Fruit fly (Drosophila melanogaster) whole organism, embryonic: Measurements from ENCODE around the gene Adck5.

ENCODE experiments used
- Ada2b ChIP-seq: fragments of 200-800 bp; sonication (Bioruptor generic); IDR thresholded peaks from 2 replicates; pipeline ENCODE4 v1.3.6; 2022; ENCODE audit warnings: missing biosample characterization, missing genetic modification characterization
- CG10366 ChIP-seq: fragments of 200-800 bp; sonication (Bioruptor generic); IDR thresholded peaks from 2 replicates; pipeline ENCODE4 v1.3.6; 2022; ENCODE audit warnings: missing biosample characterization, missing genetic modification characterization
- CG11695 ChIP-seq: fragments of 200-800 bp; sonication (Bioruptor generic); IDR thresholded peaks from 3 replicates; pipeline ENCODE4 v1.3.6; 2022; ENCODE audit warnings: missing biosample characterization, missing genetic modification characterization
- CG13624 ChIP-seq: fragments of 200-800 bp; sonication (Bioruptor generic); optimal IDR thresholded peaks from 2 replicates; lab custom pipeline; 2016; ENCODE audit warnings: missing biosample characterization, missing genetic modification characterization
- CG13894 ChIP-seq: fragments of 200-800 bp; sonication (Bioruptor generic); optimal IDR thresholded peaks from 3 replicates; lab custom pipeline; 2018; ENCODE audit warnings: missing biosample characterization, mild to moderate bottlenecking, missing genetic modification characterization, moderate library complexity
- CG15514 ChIP-seq: fragments of 200-800 bp; sonication (Bioruptor generic); optimal IDR thresholded peaks from 3 replicates; lab custom pipeline; 2017; ENCODE audit warnings: missing biosample characterization, missing genetic modification characterization, mild to moderate bottlenecking, moderate library complexity, missing genetic modification reagents
- CG1647 ChIP-seq: fragments of 200-800 bp; sonication (Bioruptor generic); optimal IDR thresholded peaks from 3 replicates; lab custom pipeline; 2016; ENCODE audit warnings: missing biosample characterization, missing genetic modification characterization
- CG17328 ChIP-seq: fragments of 200-800 bp; sonication (Bioruptor generic); IDR thresholded peaks from 2 replicates; pipeline ENCODE4 v1.3.6; 2022; ENCODE audit warnings: missing biosample characterization, missing genetic modification characterization
- CG17612 ChIP-seq: fragments of 200-800 bp; sonication (Bioruptor generic); IDR thresholded peaks from 2 replicates; pipeline ENCODE4 v1.3.6; 2022; ENCODE audit warnings: missing biosample characterization, missing genetic modification characterization
- CG2202 ChIP-seq: fragments of 200-800 bp; sonication (Bioruptor generic); optimal IDR thresholded peaks from 2 replicates; lab custom pipeline; 2018; ENCODE audit warnings: missing biosample characterization, mild to moderate bottlenecking, missing genetic modification characterization
- CG30431 ChIP-seq: fragments of 200-800 bp; sonication (Bioruptor generic); optimal IDR thresholded peaks from 2 replicates; lab custom pipeline; 2017; ENCODE audit warnings: missing biosample characterization, missing genetic modification characterization
- CG32772 ChIP-seq: fragments of 200-800 bp; sonication (Bioruptor generic); IDR thresholded peaks from 2 replicates; pipeline ENCODE4 v1.3.6; 2022; ENCODE audit warnings: missing biosample characterization, missing genetic modification characterization
- CG3838 ChIP-seq: fragments of 200-800 bp; sonication (Bioruptor generic); optimal IDR thresholded peaks from 3 replicates; lab custom pipeline; 2016; ENCODE audit warnings: missing biosample characterization, missing genetic modification characterization
- CG5245 ChIP-seq: fragments of 200-800 bp; sonication (Bioruptor generic); optimal IDR thresholded peaks from 3 replicates; lab custom pipeline; 2016; ENCODE audit warnings: missing biosample characterization, missing genetic modification characterization
- CG6683 ChIP-seq: fragments of 200-800 bp; sonication (Bioruptor generic); optimal IDR thresholded peaks from 2 replicates; lab custom pipeline; 2017; ENCODE audit warnings: missing biosample characterization, mild to moderate bottlenecking, missing genetic modification characterization, missing genetic modification reagents
- CG8089 ChIP-seq: fragments of 200-800 bp; sonication (Bioruptor generic); optimal IDR thresholded peaks from 3 replicates; lab custom pipeline; 2016; ENCODE audit warnings: missing biosample characterization, missing genetic modification characterization
- CG8359 ChIP-seq: fragments of 200-800 bp; sonication (Bioruptor generic); optimal IDR thresholded peaks from 2 replicates; lab custom pipeline; 2017; ENCODE audit warnings: missing biosample characterization, mild to moderate bottlenecking, missing genetic modification characterization, borderline replicate concordance
- CG9876 ChIP-seq: fragments of 200-800 bp; sonication (Bioruptor generic); optimal IDR thresholded peaks from 2 replicates; lab custom pipeline; 2016; ENCODE audit warnings: missing biosample characterization, missing genetic modification characterization
- Dip3 ChIP-seq: fragments of 200-800 bp; sonication (Bioruptor generic); optimal IDR thresholded peaks from 3 replicates; lab custom pipeline; 2016; ENCODE audit warnings: missing biosample characterization, missing genetic modification characterization
- Dll ChIP-seq: fragments of 200-800 bp; sonication (Bioruptor generic); IDR thresholded peaks from 4 replicates; pipeline ENCODE4 v1.3.6; 2022; ENCODE audit warnings: missing biosample characterization, missing genetic modification characterization; ENCODE audit not compliant: partially characterized antibody
- E2f1 ChIP-seq: fragments of 200-800 bp; sonication (Bioruptor generic); IDR thresholded peaks from 2 replicates; pipeline ENCODE4 v1.3.6; 2022; ENCODE audit warnings: missing biosample characterization, missing genetic modification characterization
- HLHmδ ChIP-seq: fragments of 200-800 bp; sonication (Bioruptor generic); optimal IDR thresholded peaks from 2 replicates; lab custom pipeline; 2018; ENCODE audit warnings: missing biosample characterization, mild to moderate bottlenecking, missing genetic modification characterization, moderate library complexity
- Hr78 ChIP-seq, 2 experiments: fragments of 200-800 bp in 1 of 2; fragments of >200 bp in 1 of 2; sonication (Bioruptor generic) in 1 of 2; optimal IDR thresholded peaks; 2 replicates each; lab custom pipeline; 2017 to 2019; ENCODE audit warnings: missing biosample characterization in 2 of 2, missing genetic modification characterization in 2 of 2, mild to moderate bottlenecking in 1 of 2, moderate library complexity in 1 of 2
- Jarid2 ChIP-seq: fragments of 200-800 bp; sonication (Bioruptor generic); optimal IDR thresholded peaks from 3 replicates; lab custom pipeline; 2017; ENCODE audit warnings: mild to moderate bottlenecking, missing biosample characterization, missing genetic modification reagents, missing genetic modification characterization
- NC2α ChIP-seq: fragments of 200-800 bp; sonication (Bioruptor generic); optimal IDR thresholded peaks from 2 replicates; lab custom pipeline; 2016; ENCODE audit warnings: missing biosample characterization, missing genetic modification characterization
- Tbp ChIP-seq: fragments of >200 bp; optimal IDR thresholded peaks from 2 replicates; lab custom pipeline; 2018; ENCODE audit warnings: missing biosample characterization, missing genetic modification characterization
- br ChIP-seq: fragments of >200 bp; optimal IDR thresholded peaks from 2 replicates; lab custom pipeline; 2017
- dimm ChIP-seq: fragments of 200-800 bp; sonication (Bioruptor generic); IDR thresholded peaks from 2 replicates; pipeline ENCODE4 v1.3.6; 2022; ENCODE audit warnings: missing biosample characterization, missing genetic modification characterization
- eve ChIP-seq, 2 experiments: fragments of >200 bp; optimal IDR thresholded peaks; 2 replicates each; lab custom pipeline; 2017; ENCODE audit warnings: missing biosample characterization in 2 of 2, missing genetic modification characterization in 2 of 2
- exex ChIP-seq: fragments of 200-800 bp; sonication (Bioruptor generic); optimal IDR thresholded peaks from 4 replicates; lab custom pipeline; 2018; ENCODE audit warnings: missing biosample characterization, mild to moderate bottlenecking, missing genetic modification characterization, moderate library complexity
- fd102C ChIP-seq: fragments of 200-800 bp; sonication (Bioruptor generic); optimal IDR thresholded peaks from 2 replicates; lab custom pipeline; 2018; ENCODE audit warnings: missing biosample characterization, mild to moderate bottlenecking, missing genetic modification characterization, moderate library complexity
- fu2 ChIP-seq: fragments of 200-800 bp; sonication (Bioruptor generic); optimal IDR thresholded peaks from 2 replicates; lab custom pipeline; 2016; ENCODE audit warnings: missing biosample characterization, missing genetic modification characterization
- gce ChIP-seq: fragments of 200-800 bp; sonication (Bioruptor generic); IDR thresholded peaks from 3 replicates; pipeline ENCODE4 v1.3.6; 2022; ENCODE audit warnings: missing biosample characterization, missing genetic modification characterization
- lab ChIP-seq: fragments of 200-800 bp; sonication (Bioruptor generic); optimal IDR thresholded peaks from 3 replicates; lab custom pipeline; 2017; ENCODE audit warnings: missing biosample characterization, missing genetic modification characterization, mild to moderate bottlenecking, moderate library complexity, missing genetic modification reagents
- luna ChIP-seq: fragments of 200-800 bp; sonication (Bioruptor generic); optimal IDR thresholded peaks from 2 replicates; lab custom pipeline; 2016; ENCODE audit warnings: missing biosample characterization, missing genetic modification characterization
- nmo ChIP-seq: fragments of 200-800 bp; sonication (Bioruptor generic); optimal IDR thresholded peaks from 2 replicates; lab custom pipeline; 2018; ENCODE audit warnings: missing biosample characterization, mild to moderate bottlenecking, missing genetic modification characterization, moderate library complexity
- onecut ChIP-seq: fragments of 200-800 bp; sonication (Bioruptor generic); IDR thresholded peaks from 2 replicates; pipeline ENCODE4 v1.3.6; 2022; ENCODE audit warnings: missing biosample characterization, missing genetic modification characterization
- pan ChIP-seq, 4 experiments: fragments of >200 bp in 3 of 4; fragments of 200-800 bp in 1 of 4; sonication (Bioruptor generic) in 1 of 4; optimal IDR thresholded peaks in 3 of 4; IDR thresholded peaks in 1 of 4; 2 replicates each; pipeline versions ENCODE4 v1.3.6 to Lab custom; 2017 to 2022; ENCODE audit warnings: missing biosample characterization in 2 of 4, missing genetic modification characterization in 2 of 4, mixed read lengths in 1 of 4
- pb ChIP-seq: fragments of 200-800 bp; sonication (Bioruptor generic); optimal IDR thresholded peaks from 3 replicates; lab custom pipeline; 2016; ENCODE audit warnings: missing biosample characterization, missing genetic modification characterization
- pros ChIP-seq: fragments of 200-800 bp; sonication (Bioruptor generic); optimal IDR thresholded peaks from 3 replicates; lab custom pipeline; 2019; ENCODE audit warnings: missing biosample characterization, mild to moderate bottlenecking, missing genetic modification characterization, moderate library complexity
- pum ChIP-seq: fragments of 200-800 bp; sonication (Bioruptor generic); optimal IDR thresholded peaks from 2 replicates; lab custom pipeline; 2016; ENCODE audit warnings: missing biosample characterization, missing genetic modification characterization
- rib ChIP-seq: fragments of 200-800 bp; sonication (Bioruptor generic); IDR thresholded peaks from 2 replicates; pipeline ENCODE4 v1.3.6; 2022; ENCODE audit warnings: missing biosample characterization, missing genetic modification characterization
- salm ChIP-seq: fragments of 200-800 bp; sonication (Bioruptor generic); optimal IDR thresholded peaks from 2 replicates; lab custom pipeline; 2018; ENCODE audit warnings: missing biosample characterization, mild to moderate bottlenecking, missing genetic modification characterization
- so ChIP-seq: fragments of 200-800 bp; sonication (Bioruptor generic); IDR thresholded peaks from 3 replicates; pipeline ENCODE4 v1.3.6; 2022; ENCODE audit warnings: missing biosample characterization, missing genetic modification characterization
- stc ChIP-seq: fragments of 200-800 bp; sonication (Bioruptor generic); IDR thresholded peaks from 2 replicates; pipeline ENCODE4 v1.3.6; 2022; ENCODE audit warnings: missing biosample characterization, missing genetic modification characterization
- stwl ChIP-seq: fragments of 200-800 bp; sonication (Bioruptor generic); optimal IDR thresholded peaks from 3 replicates; lab custom pipeline; 2018; ENCODE audit warnings: missing biosample characterization, mild to moderate bottlenecking, missing genetic modification characterization, moderate library complexity
- tin ChIP-seq: fragments of 200-800 bp; sonication (Bioruptor generic); optimal IDR thresholded peaks from 3 replicates; lab custom pipeline; 2016; ENCODE audit warnings: missing biosample characterization, missing genetic modification characterization
- trem ChIP-seq: fragments of 200-800 bp; optimal IDR thresholded peaks from 3 replicates; lab custom pipeline; 2019; ENCODE audit warnings: missing biosample characterization, mild to moderate bottlenecking, missing genetic modification characterization, moderate library complexity
- trh ChIP-seq: fragments of 200-800 bp; sonication (Bioruptor generic); optimal IDR thresholded peaks from 2 replicates; lab custom pipeline; 2016; ENCODE audit warnings: missing biosample characterization, missing genetic modification characterization
- twi ChIP-seq: fragments of 200-800 bp; optimal IDR thresholded peaks from 2 replicates; lab custom pipeline; 2019; ENCODE audit warnings: missing biosample characterization, mild to moderate bottlenecking, missing genetic modification characterization, moderate library complexity
- vfl ChIP-seq: fragments of 200-800 bp; sonication (Bioruptor generic); optimal IDR thresholded peaks from 2 replicates; lab custom pipeline; 2016; ENCODE audit warnings: missing biosample characterization, missing genetic modification characterization

Gene Adck5

DNA sequence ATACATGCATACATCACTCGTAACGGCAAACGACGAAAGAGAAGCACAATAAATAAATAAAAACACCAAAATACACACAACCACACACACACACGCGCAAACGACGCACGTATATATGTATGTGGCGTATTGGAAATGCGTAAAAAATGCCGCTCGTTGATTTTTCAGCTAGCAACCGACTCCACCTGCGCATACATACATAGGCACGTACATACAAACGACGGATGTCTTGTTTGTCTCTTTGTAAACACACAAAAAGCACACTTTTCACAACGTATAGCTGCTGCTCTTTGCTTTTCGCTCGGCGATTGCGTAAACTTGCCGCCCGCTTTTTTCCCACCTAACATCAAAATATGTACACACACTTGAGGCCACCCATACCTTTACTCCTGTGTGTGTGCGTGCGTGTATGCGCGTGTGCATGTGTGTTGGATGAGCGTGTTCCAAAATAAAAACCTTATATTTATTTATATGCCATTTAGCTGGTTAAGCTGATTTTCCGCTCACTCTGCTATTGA is 49.7 kb upstream of the Adck5 start (continued):
- TF ChIP-seq CG5245 (no peak), fd102C (GFP tag; lab: Kevin White, UChicago) (no peak), stwl (tag; lab: Kevin White, UChicago) (no peak), Dll (GFP tag; lab: Robert Waterston, UW) (no peak), trem (tag; lab: Kevin White, UChicago) (no peak), pum (GFP tag; lab: Kevin White, UChicago) (no peak), eve (GFP tag; optimal IDR thresholded peaks at IDR 0.05; lab: Kevin White, UChicago) (no peak), pb (GFP tag; lab: Kevin White, UChicago) (no peak), CG6683 (GFP tag; lab: Kevin White, UChicago) (peak; percentile 64), NC2α (GFP tag; lab: Kevin White, UChicago) (no peak), tin (GFP tag; lab: Kevin White, UChicago) (no peak), CG11695 (GFP tag; lab: Robert Waterston, UW) (0 out of 3 replicates have a peak, but pooled peaks have one; percentile 14), HLHmδ (GFP tag; lab: Kevin White, UChicago) (no peak), stc (GFP tag; lab: Robert Waterston, UW) (no peak), CG2202 (peak; percentile 25), CG32772 (no peak), CG17328 (GFP tag; lab: Robert Waterston, UW) (0 out of 2 replicates have a peak, but pooled peaks have one; percentile 20), CG30431 (GFP tag; lab: Kevin White, UChicago) (no peak), rib (GFP tag; lab: Robert Waterston, UW) (peak; percentile 63), E2f1 (GFP tag; lab: Robert Waterston, UW) (no peak), trh (GFP tag; lab: Kevin White, UChicago) (no peak), nmo (GFP tag; lab: Kevin White, UChicago) (peak; percentile 14), fu2 (no peak), CG10366 (GFP tag; lab: Robert Waterston, UW) (no peak), lab (peak; percentile 83), Dip3 (no peak), salm (tag; lab: Kevin White, UChicago) (no peak), exex (tag; lab: Kevin White, UChicago) (no peak), twi (peak; percentile 19), pros (GFP tag; lab: Kevin White, UChicago) (peak; percentile 8), CG1647 (GFP tag; lab: Kevin White, UChicago) (no peak), CG13624 (GFP tag; lab: Kevin White, UChicago) (peak; percentile 36), Jarid2 (GFP tag; lab: Kevin White, UChicago) (no peak), CG15514 (GFP tag; lab: Kevin White, UChicago) (peak; percentile 20), CG3838 (GFP tag; lab: Kevin White, UChicago) (no peak), luna (no peak), dimm (GFP tag; lab: Robert Waterston, UW) (no peak), so (GFP tag; lab: Robert Waterston, UW) (no peak), CG9876 (no peak), CG13894 (tag; lab: Kevin White, UChicago) (peak; percentile 84), br (lab: Kevin White, UChicago) (no peak), CG8089 (GFP tag; lab: Kevin White, UChicago) (no peak), Hr78 (GFP tag; optimal IDR thresholded peaks at IDR 0.05; lab: Kevin White, UChicago) (no peak), gce (GFP tag; lab: Robert Waterston, UW) (no peak), onecut (GFP tag; lab: Robert Waterston, UW) (0 out of 2 replicates have a peak, but pooled peaks have one; percentile 5), CG8359 (no peak), pan (optimal IDR thresholded peaks at IDR 0.05; lab: Kevin White, UChicago) (no peak), pan (GFP tag; optimal IDR thresholded peaks at IDR 0.05 in 1 of 2, IDR thresholded peaks at IDR 0.05 in 1 of 2) (no peak), Ada2b (GFP tag; lab: Robert Waterston, UW) (no peak), Tbp (GFP tag; lab: Kevin White, UChicago) (no peak), CG17612 (GFP tag; lab: Robert Waterston, UW) (no peak), vfl (GFP tag; lab: Kevin White, UChicago) (no peak)
